Worm (Caenorhabditis elegans) whole organism, L2 larva: ENCODE results near the gene F55G7.5.

Source experiments
- C34F6.9 ChIP-seq: fragments of 150-350 bp; optimal IDR thresholded peaks from 2 replicates; lab custom pipeline; 2014; ENCODE audit warnings: missing biosample characterization, missing genetic modification characterization
- F13H6.1 ChIP-seq: sonication (generic microtip); optimal IDR thresholded peaks from 2 replicates; lab custom pipeline; 2016; ENCODE audit warnings: missing genetic modification characterization, missing compliant biosample characterization
- Y55F3AM.14 ChIP-seq: fragments of 200-800 bp; sonication (Bioruptor generic); optimal IDR thresholded peaks from 2 replicates; lab custom pipeline; 2018; ENCODE audit warnings: mild to moderate bottlenecking, missing genetic modification characterization, missing compliant biosample characterization
- ZK546.5 ChIP-seq: sonication (generic microtip); optimal IDR thresholded peaks from 2 replicates; lab custom pipeline; 2017; ENCODE audit warnings: missing biosample characterization, missing genetic modification characterization
- alr-1 ChIP-seq: fragments of 150-350 bp; optimal IDR thresholded peaks from 2 replicates; lab custom pipeline; 2014; ENCODE audit warnings: missing biosample characterization, missing genetic modification characterization
- ama-1 ChIP-seq: fragments of 150-350 bp; optimal IDR thresholded peaks from 2 replicates; lab custom pipeline; 2018; ENCODE audit warnings: inconsistent platforms
- blmp-1 ChIP-seq: sonication (generic microtip); optimal IDR thresholded peaks from 2 replicates; lab custom pipeline; 2017; ENCODE audit warnings: missing genetic modification characterization, mild to moderate bottlenecking, missing compliant biosample characterization, antibody characterized with exemption, moderate library complexity; ENCODE audit not compliant: insufficient read depth
- ceh-16 ChIP-seq: fragments of 150-350 bp; optimal IDR thresholded peaks from 2 replicates; lab custom pipeline; 2014; ENCODE audit warnings: missing biosample characterization, missing genetic modification characterization
- crh-2 ChIP-seq: sonication (generic microtip); optimal IDR thresholded peaks from 2 replicates; lab custom pipeline; 2017; ENCODE audit warnings: missing biosample characterization, missing genetic modification characterization
- dmd-4 ChIP-seq: sonication (generic microtip); optimal IDR thresholded peaks from 2 replicates; lab custom pipeline; 2017; ENCODE audit warnings: missing biosample characterization, missing genetic modification characterization
- egl-27 ChIP-seq: sonication (generic microtip); optimal IDR thresholded peaks from 3 replicates; lab custom pipeline; 2017; ENCODE audit warnings: missing biosample characterization, missing genetic modification reagents, missing genetic modification characterization
- elt-1 ChIP-seq: fragments of 150-350 bp; optimal IDR thresholded peaks from 2 replicates; lab custom pipeline; 2014; ENCODE audit warnings: missing biosample characterization, missing genetic modification characterization
- lin-13 ChIP-seq: fragments of 150-350 bp; optimal IDR thresholded peaks from 2 replicates; lab custom pipeline; 2014; ENCODE audit warnings: missing biosample characterization, missing genetic modification reagents, missing genetic modification characterization
- lsy-2 ChIP-seq, 2 experiments: fragments of 150-350 bp in 1 of 2; sonication (generic microtip) in 1 of 2; optimal IDR thresholded peaks; 2 replicates each; lab custom pipeline; 2014 to 2017; ENCODE audit warnings: missing biosample characterization in 2 of 2, missing genetic modification characterization in 2 of 2
- mab-5 ChIP-seq: fragments of 150-350 bp; optimal IDR thresholded peaks from 2 replicates; lab custom pipeline; 2014; ENCODE audit warnings: missing biosample characterization, missing genetic modification characterization
- mbf-1 ChIP-seq: sonication (generic microtip); optimal IDR thresholded peaks from 2 replicates; lab custom pipeline; 2017; ENCODE audit warnings: missing biosample characterization, missing genetic modification characterization
- mdl-1 ChIP-seq, 2 experiments: fragments of 150-350 bp in 1 of 2; sonication (generic microtip) in 1 of 2; optimal IDR thresholded peaks; 2 replicates each; lab custom pipeline; 2017; ENCODE audit warnings: missing biosample characterization in 2 of 2, missing genetic modification characterization in 2 of 2
- nhr-10 ChIP-seq: sonication (generic microtip); optimal IDR thresholded peaks from 2 replicates; lab custom pipeline; 2017; ENCODE audit warnings: missing biosample characterization, missing genetic modification characterization
- nhr-12 ChIP-seq: fragments of 150-350 bp; optimal IDR thresholded peaks from 2 replicates; lab custom pipeline; 2014; ENCODE audit warnings: missing biosample characterization, missing genetic modification characterization
- nhr-129 ChIP-seq: fragments of 150-350 bp; optimal IDR thresholded peaks from 2 replicates; lab custom pipeline; 2014; ENCODE audit warnings: missing biosample characterization, missing genetic modification characterization
- nhr-21 ChIP-seq: fragments of 150-350 bp; optimal IDR thresholded peaks from 2 replicates; lab custom pipeline; 2014; ENCODE audit warnings: missing biosample characterization, missing genetic modification characterization
- nhr-23 ChIP-seq: fragments of 150-350 bp; optimal IDR thresholded peaks from 2 replicates; lab custom pipeline; 2014; ENCODE audit warnings: missing biosample characterization, missing genetic modification reagents, missing genetic modification characterization
- nhr-237 ChIP-seq: fragments of 150-350 bp; optimal IDR thresholded peaks from 2 replicates; lab custom pipeline; 2014; ENCODE audit warnings: missing biosample characterization, missing genetic modification characterization
- peb-1 ChIP-seq: fragments of 150-350 bp; optimal IDR thresholded peaks from 2 replicates; lab custom pipeline; 2014; ENCODE audit warnings: missing biosample characterization, missing genetic modification characterization
- skn-1 ChIP-seq: sonication (generic microtip); optimal IDR thresholded peaks from 2 replicates; lab custom pipeline; 2017; ENCODE audit warnings: missing biosample characterization, missing genetic modification characterization
- sma-9 ChIP-seq, 2 experiments: fragments of 150-350 bp in 1 of 2; sonication (generic microtip) in 1 of 2; optimal IDR thresholded peaks; 2 replicates each; lab custom pipeline; 2014 to 2016; ENCODE audit warnings: missing genetic modification characterization in 2 of 2, mild to moderate bottlenecking in 1 of 2, missing biosample characterization in 1 of 2, missing compliant biosample characterization in 1 of 2, missing genetic modification reagents in 1 of 2, moderate library complexity in 1 of 2
- unc-55 ChIP-seq: fragments of 150-350 bp; sonication (generic microtip); optimal IDR thresholded peaks from 3 replicates; lab custom pipeline; 2014; ENCODE audit warnings: missing biosample characterization, missing genetic modification reagents, missing genetic modification characterization
- zag-1 ChIP-seq: fragments of 150-350 bp; optimal IDR thresholded peaks from 2 replicates; lab custom pipeline; 2014; ENCODE audit warnings: missing biosample characterization, missing genetic modification characterization
- ztf-1 ChIP-seq: fragments of 200-800 bp; sonication (Bioruptor generic); conservative IDR thresholded peaks from 2 replicates; pipeline ENCODE4 v1.3.6; 2022; ENCODE audit warnings: missing genetic modification characterization, missing compliant biosample characterization

Gene F55G7.5

DNA sequence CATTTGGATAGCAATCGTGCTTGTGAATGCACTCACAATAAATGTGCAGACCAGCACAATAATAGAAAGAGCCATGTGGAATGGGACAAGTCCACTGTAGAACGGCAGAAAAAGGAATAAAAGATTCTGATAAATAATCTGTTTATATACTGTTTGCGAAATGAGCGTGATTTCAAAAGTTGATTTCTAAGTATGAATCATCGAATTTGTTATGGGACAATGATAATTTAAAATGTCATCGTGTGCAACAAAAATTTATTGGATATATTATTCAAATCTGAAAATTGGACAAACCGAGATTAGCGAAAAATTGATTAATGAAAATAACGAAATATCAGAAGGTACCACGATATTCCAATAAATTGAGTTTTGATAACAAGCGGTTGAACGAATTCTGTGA lies at the start of gene F55G7.5:
F55G7.5 (minus strand) TSS at position 101 of the 400 bp plus-strand sequence.
- no peak for TF ChIP-seq ZK546.5
- TF ChIP-seq zag-1 (tag; lab: Kevin White, UChicago): no peak
- no peak for TF ChIP-seq nhr-129 (tag; lab: Kevin White, UChicago)
- no peak for TF ChIP-seq dmd-4

ce11 chrX:11987900-11988364 lies 49.2 kb upstream of the F55G7.5 start, which contains the start of gene C49F5.6:
TSS of gene C49F5.6 (plus strand) at chrX:11988314.
- TF ChIP-seq crh-2 (tag; lab: Kevin White, UChicago) (no peak), ZK546.5 (no peak), nhr-23 (tag; lab: Kevin White, UChicago) (no peak)

DNA sequence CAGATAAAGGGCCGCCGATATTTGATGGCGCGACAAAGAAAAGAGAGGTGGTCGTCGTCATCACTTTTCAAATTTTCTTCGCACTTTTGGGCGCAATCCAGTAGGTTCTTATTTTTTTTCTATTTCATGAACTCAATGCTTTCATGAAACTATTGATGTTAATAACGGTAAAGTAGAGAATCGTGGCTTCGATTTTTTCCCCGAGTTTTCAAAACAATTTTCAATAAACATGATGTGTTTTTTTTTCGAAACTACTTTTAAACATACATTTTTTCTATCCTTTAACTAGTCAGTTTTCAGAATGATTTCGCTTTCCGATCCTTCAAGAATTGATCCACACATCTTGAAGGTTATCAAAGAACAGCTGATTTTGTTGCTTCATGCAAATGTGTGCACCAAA lies 47.2 kb upstream of the F55G7.5 start, which contains the start of gene C49F5.5:
C49F5.5 (plus strand) TSS at position 301 of the 400 bp plus-strand sequence.
- no peak for TF ChIP-seq C34F6.9 (tag; lab: Kevin White, UChicago)
- TF ChIP-seq Y55F3AM.14 (GFP tag; lab: Kevin White, UChicago): no peak
- TF ChIP-seq mbf-1 (tag; lab: Kevin White, UChicago): no peak
- TF ChIP-seq mdl-1 (tag; optimal IDR thresholded peaks at IDR 0.05; lab: Kevin White, UChicago): no peak
- no peak for TF ChIP-seq lin-13
- no peak for TF ChIP-seq egl-27
- TF ChIP-seq nhr-21 (tag; lab: Kevin White, UChicago): no peak
- no peak for TF ChIP-seq skn-1 (tag; lab: Kevin White, UChicago)
- no peak for TF ChIP-seq unc-55
- no peak for TF ChIP-seq ztf-1 (GFP tag; lab: Robert Waterston, UW)
- no peak for TF ChIP-seq mab-5 (tag; lab: Kevin White, UChicago)

DNA sequence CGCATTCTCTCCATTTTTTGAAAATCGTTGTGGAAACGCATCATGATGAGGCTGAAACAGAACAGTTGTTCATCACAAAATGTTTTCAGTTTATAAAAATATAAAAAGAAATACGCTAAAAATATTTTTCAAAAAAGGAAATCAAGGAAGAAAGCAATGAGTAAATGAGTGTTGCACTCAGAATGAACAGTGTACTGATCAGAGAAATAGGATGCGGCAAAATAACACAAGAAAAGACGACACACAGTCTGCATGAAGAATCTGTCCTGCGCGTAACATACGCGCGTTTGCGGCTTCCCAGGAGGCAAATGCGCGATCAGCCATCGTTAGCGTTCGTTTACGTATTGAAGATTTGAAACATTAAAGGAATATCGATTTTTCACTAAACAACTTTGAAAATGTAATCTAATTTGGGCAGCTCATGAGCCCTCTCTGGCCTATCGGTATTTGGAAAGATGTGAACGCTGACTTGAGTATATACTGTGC lies 44.9 kb upstream of the F55G7.5 start, which contains the start of gene C49F5.3:
C49F5.3 (minus strand) TSS at position 51 of the 486 bp plus-strand sequence.
- TF ChIP-seq lsy-2 (tag; optimal IDR thresholded peaks at IDR 0.05; lab: Kevin White, UChicago) (no peak), blmp-1 (no peak), alr-1 (tag; lab: Kevin White, UChicago) (no peak), dmd-4 (no peak), elt-1 (tag; lab: Kevin White, UChicago) (no peak), nhr-10 (tag; lab: Kevin White, UChicago) (no peak), nhr-12 (tag; lab: Kevin White, UChicago) (no peak), ztf-1 (GFP tag; lab: Robert Waterston, UW) (no peak), ceh-16 (tag; lab: Kevin White, UChicago) (no peak), unc-55 (no peak), peb-1 (tag; lab: Kevin White, UChicago) (no peak)

- TF ChIP-seq lin-13: no peak
- TF ChIP-seq C34F6.9 (tag; lab: Kevin White, UChicago): peak; percentile 4
- TF ChIP-seq ceh-16 (tag; lab: Kevin White, UChicago): no peak
These were observed 43.3 kb upstream of the F55G7.5 start, which contains the start of gene nhr-167 for ce11 chrX:11982065-11982464. TSS of gene nhr-167 (minus strand) at chrX:11982085.

ce11 chrX:11974629-11975085 lies 35.9 kb upstream of the F55G7.5 start, which contains the start of gene set-6:
TSS of gene set-6 (minus strand) at chrX:11974679.
- peak in 1 of 2 experiments; percentile 19 for TF ChIP-seq lsy-2 (tag; optimal IDR thresholded peaks at IDR 0.05; lab: Kevin White, UChicago)
- peak; percentile 9 for TF ChIP-seq nhr-129 (tag; lab: Kevin White, UChicago)
- TF ChIP-seq sma-9 (GFP tag; optimal IDR thresholded peaks at IDR 0.05; lab: Kevin White, UChicago): peak; percentile 47
- no peak for TF ChIP-seq sma-9 (tag; optimal IDR thresholded peaks at IDR 0.05; lab: Kevin White, UChicago)
- TF ChIP-seq lin-13: peak; percentile 12
- TF ChIP-seq C34F6.9 (tag; lab: Kevin White, UChicago): peak; percentile 62
- peak; percentile 71 for TF ChIP-seq unc-55
- no peak for TF ChIP-seq nhr-23 (tag; lab: Kevin White, UChicago)
- TF ChIP-seq ceh-16 (tag; lab: Kevin White, UChicago): no peak
- TF ChIP-seq nhr-12 (tag; lab: Kevin White, UChicago): no peak
- TF ChIP-seq mab-5 (tag; lab: Kevin White, UChicago): no peak
- TF ChIP-seq nhr-21 (tag; lab: Kevin White, UChicago): no peak
- TF ChIP-seq nhr-237 (tag; lab: Kevin White, UChicago): no peak
- TF ChIP-seq crh-2 (tag; lab: Kevin White, UChicago): peak; percentile 10
- no peak for TF ChIP-seq ama-1 (lab: Kevin White, UChicago)
- peak; percentile 18 for TF ChIP-seq F13H6.1 (tag; lab: Kevin White, UChicago)
- no peak for TF ChIP-seq elt-1 (tag; lab: Kevin White, UChicago)
- TF ChIP-seq, all 48 proteins: peak for 8
